Worm (Caenorhabditis elegans) whole organism, L1 larva: Measurements from ENCODE around the gene lmd-4.

Experiments used
- ceh-88 ChIP-seq: fragments of 200-800 bp; sonication (Bioruptor generic); IDR thresholded peaks from 2 replicates; pipeline ENCODE4 v1.3.6; 2022; ENCODE audit warnings: missing genetic modification characterization, missing compliant biosample characterization
- dsc-1 ChIP-seq: sonication (generic microtip); optimal IDR thresholded peaks from 2 replicates; lab custom pipeline; 2016; ENCODE audit warnings: mild to moderate bottlenecking, missing genetic modification characterization, missing compliant biosample characterization
- ets-5 ChIP-seq: fragments of 200-800 bp; sonication (Bioruptor generic); IDR thresholded peaks from 2 replicates; pipeline ENCODE4 v1.3.6; 2022; ENCODE audit warnings: missing genetic modification characterization, missing compliant biosample characterization
- jun-1 ChIP-seq: fragments of 150-350 bp; optimal IDR thresholded peaks from 2 replicates; lab custom pipeline; 2014; ENCODE audit warnings: missing biosample characterization, missing genetic modification reagents, missing genetic modification characterization
- lin-15B ChIP-seq: fragments of 150-350 bp; sonication (generic microtip); optimal IDR thresholded peaks from 3 replicates; lab custom pipeline; 2014; ENCODE audit warnings: missing biosample characterization, missing genetic modification characterization
- lir-3 ChIP-seq: sonication (generic microtip); optimal IDR thresholded peaks from 2 replicates; lab custom pipeline; 2016; ENCODE audit warnings: mild to moderate bottlenecking, missing genetic modification characterization, moderate library complexity, missing compliant biosample characterization; ENCODE audit not compliant: poor library complexity
- mab-9 ChIP-seq: fragments of 200-800 bp; sonication (Bioruptor generic); IDR thresholded peaks from 2 replicates; pipeline ENCODE4 v1.3.6; 2022; ENCODE audit warnings: missing genetic modification reagents, missing genetic modification characterization, missing compliant biosample characterization
- nhr-11 ChIP-seq: fragments of 150-350 bp; optimal IDR thresholded peaks from 2 replicates; lab custom pipeline; 2014; ENCODE audit warnings: missing biosample characterization, missing genetic modification characterization
- nhr-237 ChIP-seq: fragments of 150-350 bp; optimal IDR thresholded peaks from 2 replicates; lab custom pipeline; 2014; ENCODE audit warnings: missing biosample characterization, missing genetic modification characterization
- nhr-28 ChIP-seq: fragments of 150-350 bp; optimal IDR thresholded peaks from 2 replicates; lab custom pipeline; 2014; ENCODE audit warnings: missing biosample characterization, missing genetic modification characterization
- snu-23 ChIP-seq: sonication (generic microtip); optimal IDR thresholded peaks from 2 replicates; lab custom pipeline; 2016; ENCODE audit warnings: missing genetic modification characterization, missing compliant biosample characterization
- sptf-1 ChIP-seq: fragments of 150-350 bp; optimal IDR thresholded peaks from 2 replicates; lab custom pipeline; 2014; ENCODE audit warnings: missing biosample characterization, missing genetic modification characterization
- unc-62 ChIP-seq: fragments of 150-350 bp; optimal IDR thresholded peaks from 2 replicates; lab custom pipeline; 2014; ENCODE audit warnings: missing biosample characterization, missing genetic modification reagents, missing genetic modification characterization

DNA sequence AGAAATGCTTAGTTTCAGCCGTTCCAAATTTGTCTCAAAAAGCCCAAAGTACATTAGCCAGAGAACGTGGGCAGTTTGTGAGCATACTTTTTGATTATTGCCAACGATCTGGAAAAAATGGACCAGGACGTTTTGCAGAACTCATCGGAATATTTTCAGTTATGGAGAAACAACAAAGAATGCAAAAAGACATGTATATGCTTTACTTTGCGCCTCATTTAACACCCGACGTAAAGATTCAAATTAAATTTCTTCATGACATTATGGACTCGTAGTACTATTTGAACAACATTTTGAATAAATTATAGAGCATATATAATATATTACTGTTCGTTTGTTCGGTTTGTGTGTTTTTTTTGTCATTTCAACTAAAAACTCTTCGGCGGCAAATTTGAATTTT lies 22.7 kb upstream of the lmd-4 start, which contains the start of gene srh-244:
- TF ChIP-seq sptf-1 (tag; lab: Kevin White, UChicago) (no peak), dsc-1 (no peak), unc-62 (no peak), jun-1 (tag; lab: Kevin White, UChicago) (no peak), lin-15B (tag; lab: Kevin White, UChicago) (no peak), nhr-11 (tag; lab: Kevin White, UChicago) (no peak), ceh-88 (GFP tag; lab: Robert Waterston, UW) (no peak), snu-23 (GFP tag; lab: Kevin White, UChicago) (no peak), lir-3 (no peak), mab-9 (GFP tag; lab: Robert Waterston, UW) (no peak), nhr-237 (tag; lab: Kevin White, UChicago) (no peak), nhr-28 (tag; lab: Kevin White, UChicago) (no peak), ets-5 (GFP tag; lab: Robert Waterston, UW) (no peak)
